Worm (Caenorhabditis elegans): ENCODE measurements around the gene rib-2.
A peak's percentile ranks its signal among the peaks of the same experiment; 100 is the strongest.

The rib-2 gene

ce11 chrIII:10759050-10760023 is 16.7 kb downstream of the rib-2 start, which contains the start of gene tasp-1 (continued):
- TF ChIP-seq dpl-1 (GFP tag; optimal IDR thresholded peaks at IDR 0.05): peak; percentile 100
- TF ChIP-seq F16B12.6 (tag; optimal IDR thresholded peaks at IDR 0.05): peak; percentile 80
- peak; percentile 93 for TF ChIP-seq snpc-4 (tag; optimal IDR thresholded peaks at IDR 0.05)
- TF ChIP-seq vab-15 (tag; optimal IDR thresholded peaks at IDR 0.05): peak; percentile 100
- peak; percentile 90 for TF ChIP-seq nhr-84 (tag; optimal IDR thresholded peaks at IDR 0.05)

ce11 chrIII:10763032-10763431 is 20.4 kb downstream of the rib-2 start, which contains the start of gene dpy-28:
Gene dpy-28, plus strand, starts transcription at chrIII:10763131.
- peak; percentile 27 for TF ChIP-seq nhr-47 (tag; optimal IDR thresholded peaks at IDR 0.05)
- no peak for TF ChIP-seq nhr-77 (tag; optimal IDR thresholded peaks at IDR 0.05)
- TF ChIP-seq efl-1 (optimal IDR thresholded peaks at IDR 0.05): no peak
- peak in 1 of 2 experiments; percentile 82 for TF ChIP-seq efl-1 (GFP tag; optimal IDR thresholded peaks at IDR 0.05 in 1 of 2)
- peak; percentile 31 for TF ChIP-seq ama-1 (optimal IDR thresholded peaks at IDR 0.05)
- TF ChIP-seq ceh-88 (GFP tag; IDR thresholded peaks at IDR 0.05): no peak

- TF ChIP-seq ztf-4 (tag; optimal IDR thresholded peaks at IDR 0.05) (no peak), lin-39 (tag; optimal IDR thresholded peaks at IDR 0.05) (no peak), unc-30 (tag; optimal IDR thresholded peaks at IDR 0.05) (no peak), nhr-20 (tag; optimal IDR thresholded peaks at IDR 0.05) (no peak), efl-1 (optimal IDR thresholded peaks at IDR 0.05) (no peak), efl-1 (GFP tag; optimal IDR thresholded peaks at IDR 0.05 in 1 of 2) (peak in 1 of 2 experiments; percentile 73)
Observed at ce11 chrIII:10769693-10770092, 27.1 kb downstream of the rib-2 start.

DNA sequence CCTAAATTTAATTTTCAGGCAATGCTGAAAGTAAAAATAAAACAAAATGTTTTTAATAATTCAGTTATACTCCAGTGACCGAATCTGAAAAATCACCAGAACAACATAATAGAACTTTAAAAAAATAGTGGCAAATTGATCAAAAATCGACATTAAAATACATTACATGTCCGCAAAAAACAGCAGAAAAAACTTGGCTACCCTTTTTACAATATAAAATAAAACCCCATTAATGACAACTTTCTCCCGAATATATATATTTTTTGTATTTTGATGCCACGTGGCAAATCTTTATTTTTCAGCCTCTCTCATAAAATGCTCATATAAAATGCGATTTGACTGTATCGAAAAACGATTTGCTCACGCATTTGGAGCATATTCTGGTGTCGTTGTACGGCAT is 38.9 kb downstream of the rib-2 start, which contains the start of gene ptr-19:
TSS of gene ptr-19 (plus strand) at position 301 of the 400 bp plus-strand sequence.
- no peak for TF ChIP-seq C04F5.9 (tag; optimal IDR thresholded peaks at IDR 0.05)
- TF ChIP-seq nhr-77 (tag; optimal IDR thresholded peaks at IDR 0.05): no peak
- no peak for TF ChIP-seq efl-1 (optimal IDR thresholded peaks at IDR 0.05)
- TF ChIP-seq efl-1 (GFP tag; optimal IDR thresholded peaks at IDR 0.05 in 1 of 2): peak in 1 of 2 experiments; percentile 69
- TF ChIP-seq alr-1 (tag; optimal IDR thresholded peaks at IDR 0.05; ENCODE audit: borderline replicate concordance): no peak
- TF ChIP-seq unc-62 (GFP tag; optimal IDR thresholded peaks at IDR 0.05): no peak
- TF ChIP-seq mef-2 (tag; optimal IDR thresholded peaks at IDR 0.05): no peak
- TF ChIP-seq unc-86 (tag; optimal IDR thresholded peaks at IDR 0.05): no peak
- no peak for TF ChIP-seq jun-1 (tag; optimal IDR thresholded peaks at IDR 0.05)
- no peak for TF ChIP-seq C34B4.2 (tag; optimal IDR thresholded peaks at IDR 0.05)
- peak; percentile 47 for TF ChIP-seq nhr-85 (tag)
- no peak for TF ChIP-seq isw-1 (GFP tag; IDR thresholded peaks at IDR 0.05)

ce11 chrIII:10783052-10783451 is 40.4 kb downstream of the rib-2 start:
- TF ChIP-seq ztf-4 (tag; optimal IDR thresholded peaks at IDR 0.05) (no peak), swsn-7 (tag; optimal IDR thresholded peaks at IDR 0.05) (no peak), lin-15B (tag; optimal IDR thresholded peaks at IDR 0.05) (no peak), egl-27 (tag; optimal IDR thresholded peaks at IDR 0.05) (no peak), sup-37 (GFP tag; optimal IDR thresholded peaks at IDR 0.05) (no peak), skn-1 (tag; optimal IDR thresholded peaks at IDR 0.05) (no peak), blmp-1 (tag; optimal IDR thresholded peaks at IDR 0.05) (no peak), ztf-11 (tag; optimal IDR thresholded peaks at IDR 0.05) (no peak), rnt-1 (tag; optimal IDR thresholded peaks at IDR 0.05) (no peak), unc-98 (GFP tag; IDR thresholded peaks at IDR 0.05) (no peak), nhr-11 (tag; optimal IDR thresholded peaks at IDR 0.05) (no peak), elt-2 (tag; optimal IDR thresholded peaks at IDR 0.05) (no peak), hlh-4 (tag; optimal IDR thresholded peaks at IDR 0.05) (no peak), lin-14 (GFP tag; optimal IDR thresholded peaks at IDR 0.05) (no peak), nhr-19 (GFP tag; conservative IDR thresholded peaks at IDR 0.05) (no peak), mdl-1 (tag; optimal IDR thresholded peaks at IDR 0.05) (no peak), nhr-90 (tag; optimal IDR thresholded peaks at IDR 0.05; ENCODE audit: poor library complexity) (no peak), grh-1 (GFP tag; IDR thresholded peaks at IDR 0.05) (no peak), elt-3 (tag; optimal IDR thresholded peaks at IDR 0.05) (no peak)

Measured in whole organism, L1 larva.